Worm (Caenorhabditis elegans): ENCODE data around the gene T10B5.10.

DNA sequence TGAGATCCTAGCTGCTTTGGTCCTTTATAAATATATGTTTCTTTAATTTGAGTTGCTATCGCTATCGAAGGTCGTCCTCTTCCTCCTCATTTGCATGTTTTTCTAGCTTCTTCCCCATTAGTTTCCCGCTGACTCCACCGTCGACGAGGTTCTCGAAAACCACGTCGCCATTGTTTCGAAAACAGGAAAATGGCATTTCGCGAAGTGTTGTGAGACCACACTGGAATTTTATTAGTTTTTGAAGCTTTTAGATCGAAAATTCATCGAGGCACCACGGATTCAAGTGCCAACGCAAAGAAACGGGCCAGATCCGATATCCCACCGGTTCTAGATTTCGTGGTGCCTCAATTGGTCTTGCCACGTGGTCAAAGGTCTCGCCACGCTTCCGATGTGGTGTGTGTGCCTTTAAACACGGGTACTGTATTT, 14.5 kb upstream of the T10B5.10 start:
- TF ChIP-seq klf-2 (GFP tag; conservative IDR thresholded peaks at IDR 0.05) (no peak), ztf-23 (GFP tag; IDR thresholded peaks at IDR 0.05) (no peak), ref-1 (GFP tag; conservative IDR thresholded peaks at IDR 0.05) (no peak), med-1 (GFP tag; optimal IDR thresholded peaks at IDR 0.05; ENCODE audit: insufficient read depth) (no peak), flt-1 (GFP tag; IDR thresholded peaks at IDR 0.05) (no peak), ztf-29 (GFP tag; IDR thresholded peaks at IDR 0.05) (no peak)

All from whole organism, midembryonic.